Fruit fly (Drosophila melanogaster) whole organism, adult: ENCODE results near the gene CG12071.

Experiments used
- CG11617 ChIP-seq: fragments of 200-800 bp; sonication (Bioruptor generic); optimal IDR thresholded peaks from 2 replicates; lab custom pipeline; 2017; ENCODE audit warnings: mild to moderate bottlenecking, missing biosample characterization, missing genetic modification reagents, missing genetic modification characterization
- CG12768 ChIP-seq: fragments of 200-800 bp; sonication (Bioruptor generic); optimal IDR thresholded peaks from 2 replicates; lab custom pipeline; 2017; ENCODE audit warnings: missing biosample characterization, missing genetic modification characterization, mild to moderate bottlenecking, moderate library complexity, missing genetic modification reagents
- CG14711 ChIP-seq: fragments of 200-800 bp; sonication (Bioruptor generic); optimal IDR thresholded peaks from 2 replicates; lab custom pipeline; 2018; ENCODE audit warnings: missing biosample characterization, mild to moderate bottlenecking, missing genetic modification characterization, moderate library complexity
- CG1620 ChIP-seq: fragments of 200-800 bp; sonication (Bioruptor generic); optimal IDR thresholded peaks from 2 replicates; lab custom pipeline; 2016; ENCODE audit warnings: missing biosample characterization, missing genetic modification characterization
- CG33017 ChIP-seq: fragments of 200-800 bp; sonication (Bioruptor generic); optimal IDR thresholded peaks from 2 replicates; lab custom pipeline; 2018; ENCODE audit warnings: missing biosample characterization, mild to moderate bottlenecking, missing genetic modification characterization, moderate library complexity
- CG5204 ChIP-seq: fragments of 200-800 bp; sonication (Bioruptor generic); optimal IDR thresholded peaks from 2 replicates; lab custom pipeline; 2016; ENCODE audit warnings: missing biosample characterization, missing genetic modification characterization
- CG7045 ChIP-seq: fragments of 200-800 bp; sonication (Bioruptor generic); optimal IDR thresholded peaks from 2 replicates; lab custom pipeline; 2017; ENCODE audit warnings: missing biosample characterization, mild to moderate bottlenecking, missing genetic modification characterization
- Clk ChIP-seq: fragments of 200-800 bp; sonication (Bioruptor generic); optimal IDR thresholded peaks from 2 replicates; lab custom pipeline; 2017; ENCODE audit warnings: missing biosample characterization, missing genetic modification characterization
- Crg-1 ChIP-seq: fragments of 200-800 bp; sonication (Bioruptor generic); optimal IDR thresholded peaks from 2 replicates; lab custom pipeline; 2016; ENCODE audit warnings: missing biosample characterization, missing genetic modification characterization
- Mnt ChIP-seq: fragments of 200-800 bp; sonication (Bioruptor generic); optimal IDR thresholded peaks from 2 replicates; lab custom pipeline; 2016; ENCODE audit warnings: missing biosample characterization, mild to moderate bottlenecking, missing genetic modification characterization
- bab1 ChIP-seq: fragments of 200-800 bp; sonication (Bioruptor generic); optimal IDR thresholded peaks from 3 replicates; lab custom pipeline; 2019; ENCODE audit warnings: missing biosample characterization, mild to moderate bottlenecking, missing genetic modification characterization, moderate library complexity
- cic ChIP-seq: fragments of 200-800 bp; sonication (Bioruptor generic); optimal IDR thresholded peaks from 2 replicates; lab custom pipeline; 2017; ENCODE audit warnings: missing biosample characterization, mild to moderate bottlenecking, missing genetic modification characterization, moderate library complexity
- kay ChIP-seq: fragments of 200-800 bp; sonication (Bioruptor generic); peaks from one replicate; lab custom pipeline; 2016; ENCODE audit warnings: missing biosample characterization, missing genetic modification characterization, borderline replicate concordance
- ovo ChIP-seq: fragments of 200-800 bp; sonication (Bioruptor generic); optimal IDR thresholded peaks from 2 replicates; lab custom pipeline; 2016; ENCODE audit warnings: missing biosample characterization, missing genetic modification characterization
- pad ChIP-seq: fragments of 200-800 bp; sonication (Bioruptor generic); optimal IDR thresholded peaks from 3 replicates; lab custom pipeline; 2017; ENCODE audit warnings: missing biosample characterization, missing genetic modification characterization, mild to moderate bottlenecking, moderate library complexity, missing genetic modification reagents
- tj ChIP-seq: fragments of 200-800 bp; sonication (Bioruptor generic); optimal IDR thresholded peaks from 3 replicates; lab custom pipeline; 2017; ENCODE audit warnings: missing biosample characterization, mild to moderate bottlenecking, missing genetic modification characterization, moderate library complexity
- toe ChIP-seq: fragments of 200-800 bp; sonication (Bioruptor generic); optimal IDR thresholded peaks from 2 replicates; lab custom pipeline; 2016; ENCODE audit warnings: missing biosample characterization, missing genetic modification characterization

Gene CG12071

DNA sequence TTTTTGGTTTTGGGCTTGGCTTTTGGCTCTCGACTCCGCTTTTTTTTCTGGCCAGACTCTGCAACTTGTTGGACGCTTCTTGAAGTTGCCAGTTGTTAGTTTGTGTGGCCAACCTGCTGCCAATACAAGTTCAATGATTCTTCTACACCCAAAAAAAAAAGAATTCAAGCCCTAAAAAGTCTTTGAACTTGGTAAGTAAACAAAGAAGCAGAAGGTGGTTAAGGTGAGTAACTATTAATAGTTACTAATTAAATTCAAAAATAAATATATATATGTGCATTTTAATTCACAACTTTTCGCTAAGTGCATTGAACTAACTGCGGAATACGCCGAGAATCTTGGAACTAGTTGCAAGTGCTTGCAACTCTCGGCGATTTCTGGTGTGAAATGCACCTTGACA, 47.7 kb downstream of the CG12071 start:
- TF ChIP-seq Crg-1 (no peak), CG7045 (no peak), pad (GFP tag; lab: Kevin White, UChicago) (no peak), bab1 (GFP tag; lab: Kevin White, UChicago) (no peak), tj (no peak), CG11617 (GFP tag; lab: Kevin White, UChicago) (no peak), CG1620 (GFP tag; lab: Kevin White, UChicago) (no peak), toe (GFP tag; lab: Kevin White, UChicago) (no peak), cic (GFP tag; lab: Kevin White, UChicago) (no peak), CG14711 (no peak), CG5204 (GFP tag; lab: Kevin White, UChicago) (no peak)

- TF ChIP-seq tj (no peak), kay (GFP tag; lab: Kevin White, UChicago) (no peak), pad (GFP tag; lab: Kevin White, UChicago) (no peak), CG11617 (GFP tag; lab: Kevin White, UChicago) (no peak), CG7045 (no peak)
Observed at dm6 chr3R:30832130-30832529, 48.7 kb downstream of the CG12071 start.

- TF ChIP-seq CG11617 (GFP tag; lab: Kevin White, UChicago) (no peak), toe (GFP tag; lab: Kevin White, UChicago) (no peak), CG14711 (no peak), CG1620 (GFP tag; lab: Kevin White, UChicago) (no peak), Crg-1 (no peak), cic (GFP tag; lab: Kevin White, UChicago) (no peak), ovo (GFP tag; lab: Kevin White, UChicago) (no peak), bab1 (GFP tag; lab: Kevin White, UChicago) (no peak), CG7045 (no peak), kay (GFP tag; lab: Kevin White, UChicago) (no peak), Mnt (GFP tag; lab: Kevin White, UChicago) (no peak), Clk (GFP tag; lab: Kevin White, UChicago) (no peak), tj (no peak)
Observed at dm6 chr3R:30828433-30829034, 52.3 kb downstream of the CG12071 start.

DNA sequence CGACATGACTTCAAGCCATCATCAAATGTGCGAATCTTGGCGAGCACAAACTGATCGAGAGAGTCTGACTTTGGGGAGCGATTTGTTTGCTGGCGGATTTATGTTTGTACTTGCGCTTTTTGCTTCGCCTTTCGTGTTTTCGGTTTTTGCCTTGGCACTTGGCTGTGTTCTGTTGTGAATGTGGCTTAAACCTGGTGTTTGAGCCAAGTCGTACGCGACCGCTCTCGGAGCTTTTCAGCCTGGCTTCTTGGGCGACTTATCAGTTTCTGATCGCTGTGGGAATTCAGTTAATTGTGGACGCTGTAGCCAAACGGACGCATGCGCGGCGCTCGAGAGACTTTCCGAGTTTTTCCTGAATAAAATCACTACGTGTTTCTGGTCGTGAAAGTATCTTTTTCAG, 53.3 kb downstream of the CG12071 start, which contains the start of gene CG15544:
Gene CG15544, plus strand, starts transcription at position 276 of the 400 bp plus-strand sequence.
- TF ChIP-seq CG1620 (GFP tag; lab: Kevin White, UChicago) (no peak), Clk (GFP tag; lab: Kevin White, UChicago) (no peak), CG12768 (GFP tag; lab: Kevin White, UChicago) (no peak), Crg-1 (no peak), CG33017 (tag; lab: Kevin White, UChicago) (no peak), pad (GFP tag; lab: Kevin White, UChicago) (no peak), bab1 (GFP tag; lab: Kevin White, UChicago) (no peak), CG5204 (GFP tag; lab: Kevin White, UChicago) (no peak), tj (no peak), CG11617 (GFP tag; lab: Kevin White, UChicago) (no peak), ovo (GFP tag; lab: Kevin White, UChicago) (no peak), Mnt (GFP tag; lab: Kevin White, UChicago) (no peak), kay (GFP tag; lab: Kevin White, UChicago) (no peak)
